Worm (Caenorhabditis elegans) whole organism, mixed stage, embryonic: Measurements from ENCODE around the gene coa-1.

ENCODE experiments used
- M03D4.4 ChIP-seq: sonication (generic microtip); optimal IDR thresholded peaks from 2 replicates; lab custom pipeline; 2017; ENCODE audit warnings: mild to moderate bottlenecking, missing genetic modification characterization, missing compliant biosample characterization
- bed-3 ChIP-seq: fragments of 200-800 bp; sonication (Bioruptor generic); optimal IDR thresholded peaks from 3 replicates; lab custom pipeline; 2018; ENCODE audit warnings: mild to moderate bottlenecking, missing genetic modification characterization, moderate library complexity, missing compliant biosample characterization
- blmp-1 ChIP-seq: fragments of 150-350 bp; optimal IDR thresholded peaks from 2 replicates; lab custom pipeline; 2014; ENCODE audit warnings: missing biosample characterization, missing genetic modification characterization
- ceh-39 ChIP-seq: fragments of 150-350 bp; optimal IDR thresholded peaks from 2 replicates; lab custom pipeline; 2014; ENCODE audit warnings: missing biosample characterization, missing genetic modification characterization
- ceh-43 ChIP-seq: fragments of 200-800 bp; sonication (Bioruptor generic); optimal IDR thresholded peaks from 2 replicates; lab custom pipeline; 2018; ENCODE audit warnings: mild to moderate bottlenecking, missing genetic modification characterization, moderate library complexity, missing compliant biosample characterization
- ceh-83 ChIP-seq: fragments of 200-800 bp; sonication (Bioruptor generic); optimal IDR thresholded peaks from 2 replicates; lab custom pipeline; 2018; ENCODE audit warnings: mild to moderate bottlenecking, missing genetic modification characterization, missing compliant biosample characterization
- ces-1 ChIP-seq: fragments of 150-350 bp; optimal IDR thresholded peaks from 2 replicates; lab custom pipeline; 2014; ENCODE audit warnings: missing biosample characterization, missing genetic modification reagents, missing genetic modification characterization
- cnd-1 ChIP-seq: fragments of 200-800 bp; sonication (Bioruptor generic); optimal IDR thresholded peaks from 2 replicates; lab custom pipeline; 2018; ENCODE audit warnings: mild to moderate bottlenecking, missing genetic modification characterization, missing compliant biosample characterization
- drap-1 ChIP-seq: fragments of 200-800 bp; sonication (Bioruptor generic); optimal IDR thresholded peaks from 3 replicates; lab custom pipeline; 2018; ENCODE audit warnings: mild to moderate bottlenecking, missing genetic modification characterization, missing compliant biosample characterization
- elt-1 ChIP-seq: sonication (generic microtip); optimal IDR thresholded peaks from 2 replicates; lab custom pipeline; 2017; ENCODE audit warnings: missing genetic modification characterization, mild to moderate bottlenecking, missing compliant biosample characterization, antibody characterized with exemption, moderate library complexity, borderline replicate concordance; ENCODE audit not compliant: insufficient read depth
- elt-3 ChIP-seq: fragments of 150-350 bp; optimal IDR thresholded peaks from 2 replicates; lab custom pipeline; 2014; ENCODE audit warnings: missing biosample characterization, missing genetic modification characterization
- flh-1 ChIP-seq: fragments of 200-800 bp; sonication (Bioruptor generic); optimal IDR thresholded peaks from 2 replicates; lab custom pipeline; 2018; ENCODE audit warnings: mild to moderate bottlenecking, missing genetic modification characterization, moderate library complexity, missing compliant biosample characterization
- ham-2 ChIP-seq: fragments of 200-800 bp; sonication (Bioruptor generic); optimal IDR thresholded peaks from 2 replicates; lab custom pipeline; 2018; ENCODE audit warnings: mild to moderate bottlenecking, missing genetic modification characterization, missing compliant biosample characterization
- hlh-1 ChIP-seq: fragments of 150-350 bp; optimal IDR thresholded peaks from 2 replicates; lab custom pipeline; 2014; ENCODE audit warnings: missing biosample characterization, missing genetic modification reagents, missing genetic modification characterization
- lin-13 ChIP-seq: fragments of 150-350 bp; optimal IDR thresholded peaks from 2 replicates; lab custom pipeline; 2014; ENCODE audit warnings: missing biosample characterization, missing genetic modification characterization
- lin-32 ChIP-seq: fragments of 200-800 bp; sonication (Bioruptor generic); optimal IDR thresholded peaks from 2 replicates; lab custom pipeline; 2018; ENCODE audit warnings: mild to moderate bottlenecking, missing genetic modification characterization, missing compliant biosample characterization
- lsy-2 ChIP-seq: fragments of 150-350 bp; optimal IDR thresholded peaks from 2 replicates; lab custom pipeline; 2014; ENCODE audit warnings: missing biosample characterization, missing genetic modification characterization
- mab-5 ChIP-seq: fragments of 150-350 bp; optimal IDR thresholded peaks from 2 replicates; lab custom pipeline; 2014; ENCODE audit warnings: missing biosample characterization, missing genetic modification characterization
- mep-1 ChIP-seq: fragments of 150-350 bp; optimal IDR thresholded peaks from 2 replicates; lab custom pipeline; 2017; ENCODE audit warnings: missing biosample characterization, missing genetic modification reagents, missing genetic modification characterization, inconsistent platforms
- mls-2 ChIP-seq: sonication (generic microtip); optimal IDR thresholded peaks from 2 replicates; lab custom pipeline; 2016; ENCODE audit warnings: mild to moderate bottlenecking, missing genetic modification characterization, moderate library complexity, missing compliant biosample characterization
- nhr-12 ChIP-seq: fragments of 150-350 bp; optimal IDR thresholded peaks from 2 replicates; lab custom pipeline; 2014; ENCODE audit warnings: missing biosample characterization, missing genetic modification characterization
- nhr-2 ChIP-seq: fragments of 150-350 bp; optimal IDR thresholded peaks from 2 replicates; lab custom pipeline; 2014; ENCODE audit warnings: missing biosample characterization, missing genetic modification characterization
- nhr-237 ChIP-seq: fragments of 150-350 bp; optimal IDR thresholded peaks from 2 replicates; lab custom pipeline; 2014; ENCODE audit warnings: missing biosample characterization, missing genetic modification characterization
- nhr-28 ChIP-seq: fragments of 150-350 bp; optimal IDR thresholded peaks from 2 replicates; lab custom pipeline; 2014; ENCODE audit warnings: missing biosample characterization, missing genetic modification characterization
- nhr-76 ChIP-seq: sonication (generic microtip); optimal IDR thresholded peaks from 2 replicates; lab custom pipeline; 2017; ENCODE audit warnings: missing biosample characterization, missing genetic modification characterization
- pha-4 ChIP-seq: fragments of 150-350 bp; optimal IDR thresholded peaks from 2 replicates; lab custom pipeline; 2018; ENCODE audit warnings: missing biosample characterization, missing genetic modification reagents, missing genetic modification characterization
- sem-2 ChIP-seq: fragments of 200-800 bp; sonication (Bioruptor generic); optimal IDR thresholded peaks from 2 replicates; lab custom pipeline; 2018; ENCODE audit warnings: mild to moderate bottlenecking, missing genetic modification characterization, missing compliant biosample characterization
- snpc-4 ChIP-seq: fragments of 150-350 bp; optimal IDR thresholded peaks from 2 replicates; lab custom pipeline; 2014; ENCODE audit warnings: missing biosample characterization, missing genetic modification characterization
- sptf-1 ChIP-seq: sonication (generic microtip); optimal IDR thresholded peaks from 2 replicates; lab custom pipeline; 2017; ENCODE audit warnings: mild to moderate bottlenecking, missing genetic modification characterization, moderate library complexity, missing compliant biosample characterization
- tbx-8 ChIP-seq: fragments of 200-800 bp; sonication (Bioruptor generic); optimal IDR thresholded peaks from 2 replicates; lab custom pipeline; 2018; ENCODE audit warnings: mild to moderate bottlenecking, missing genetic modification characterization, moderate library complexity, missing compliant biosample characterization
- unc-120 ChIP-seq: sonication (generic microtip); optimal IDR thresholded peaks from 2 replicates; lab custom pipeline; 2017; ENCODE audit warnings: missing genetic modification characterization, missing compliant biosample characterization; ENCODE audit not compliant: poor library complexity, severe bottlenecking
- unc-39 ChIP-seq: fragments of 150-350 bp; optimal IDR thresholded peaks from 2 replicates; lab custom pipeline; 2014; ENCODE audit warnings: missing biosample characterization, missing genetic modification characterization
- unc-62 ChIP-seq: fragments of 150-350 bp; optimal IDR thresholded peaks from 2 replicates; lab custom pipeline; 2014; ENCODE audit warnings: missing biosample characterization, missing genetic modification reagents, missing genetic modification characterization
- zip-8 ChIP-seq: fragments of 150-350 bp; optimal IDR thresholded peaks from 2 replicates; lab custom pipeline; 2014; ENCODE audit warnings: missing biosample characterization, missing genetic modification characterization
- ztf-11 ChIP-seq: fragments of 150-350 bp; optimal IDR thresholded peaks from 2 replicates; lab custom pipeline; 2014; ENCODE audit warnings: missing biosample characterization, missing genetic modification characterization

coa-1 gene

ce11 chrIV:177487-177886 is 27.6 kb upstream of the coa-1 start:
- no peak for TF ChIP-seq mls-2 (tag; lab: Kevin White, UChicago)
- TF ChIP-seq flh-1 (GFP tag; lab: Kevin White, UChicago): no peak
- no peak for TF ChIP-seq sptf-1 (tag; lab: Kevin White, UChicago)
- no peak for TF ChIP-seq unc-120 (tag; lab: Kevin White, UChicago)
- TF ChIP-seq sem-2: no peak
- no peak for TF ChIP-seq ceh-39 (tag; lab: Kevin White, UChicago)
- no peak for TF ChIP-seq bed-3 (GFP tag; lab: Kevin White, UChicago)
- no peak for TF ChIP-seq nhr-12 (tag; lab: Kevin White, UChicago)
- TF ChIP-seq lin-13 (tag; lab: Kevin White, UChicago): no peak
- TF ChIP-seq tbx-8 (GFP tag; lab: Kevin White, UChicago): no peak
- TF ChIP-seq nhr-2 (tag; lab: Kevin White, UChicago): peak; percentile 78
- no peak for TF ChIP-seq pha-4 (tag; lab: Kevin White, UChicago)
- TF ChIP-seq ceh-83 (GFP tag; lab: Kevin White, UChicago): no peak
- TF ChIP-seq hlh-1 (tag; lab: Kevin White, UChicago): peak; percentile 16
- no peak for TF ChIP-seq blmp-1 (tag; lab: Kevin White, UChicago)
- no peak for TF ChIP-seq elt-1 (tag; lab: Kevin White, UChicago)
- no peak for TF ChIP-seq nhr-76 (tag; lab: Kevin White, UChicago)
- no peak for TF ChIP-seq M03D4.4 (tag; lab: Kevin White, UChicago)
- no peak for TF ChIP-seq lsy-2 (tag; lab: Kevin White, UChicago)
- peak; percentile 16 for TF ChIP-seq unc-62 (GFP tag; lab: Kevin White, UChicago)
- no peak for TF ChIP-seq nhr-28 (tag; lab: Kevin White, UChicago)
- TF ChIP-seq unc-39: no peak
- TF ChIP-seq snpc-4: no peak
- no peak for TF ChIP-seq nhr-237 (tag; lab: Kevin White, UChicago)
- TF ChIP-seq zip-8: no peak
- TF ChIP-seq mep-1 (tag; lab: Kevin White, UChicago): no peak
- peak; percentile 38 for TF ChIP-seq cnd-1 (tag; lab: Kevin White, UChicago)
- TF ChIP-seq mab-5 (tag; lab: Kevin White, UChicago): no peak
- TF ChIP-seq ceh-43: no peak
- no peak for TF ChIP-seq elt-3 (tag; lab: Kevin White, UChicago)
- no peak for TF ChIP-seq ces-1 (GFP tag; lab: Kevin White, UChicago)
- TF ChIP-seq ztf-11: peak; percentile 52
- TF ChIP-seq drap-1 (GFP tag; lab: Kevin White, UChicago): no peak
- TF ChIP-seq lin-32 (GFP tag; lab: Kevin White, UChicago): peak; percentile 69
- no peak for TF ChIP-seq ham-2 (GFP tag; lab: Kevin White, UChicago)

- TF ChIP-seq unc-120 (tag; lab: Kevin White, UChicago) (no peak), unc-62 (GFP tag; lab: Kevin White, UChicago) (peak; percentile 67), nhr-12 (tag; lab: Kevin White, UChicago) (no peak), sem-2 (peak; percentile 22), lin-32 (GFP tag; lab: Kevin White, UChicago) (peak; percentile 63), ztf-11 (peak; percentile 26), elt-1 (tag; lab: Kevin White, UChicago) (no peak), zip-8 (peak; percentile 89), cnd-1 (tag; lab: Kevin White, UChicago) (peak; percentile 49)
These were observed 26.4 kb upstream of the coa-1 start, which contains the start of gene tcl-2 for ce11 chrIV:178696-179095. Gene tcl-2 (plus strand): TSS chrIV:179083.

ce11 chrIV:179700-180099 is 25.4 kb upstream of the coa-1 start:
- no peak for TF ChIP-seq ceh-39 (tag; lab: Kevin White, UChicago)
- no peak for TF ChIP-seq sptf-1 (tag; lab: Kevin White, UChicago)
- TF ChIP-seq ztf-11: no peak
- TF ChIP-seq ces-1 (GFP tag; lab: Kevin White, UChicago): no peak
- no peak for TF ChIP-seq lin-13 (tag; lab: Kevin White, UChicago)

ce11 chrIV:183519-183918 is 21.6 kb upstream of the coa-1 start:
- TF ChIP-seq elt-3 (tag; lab: Kevin White, UChicago) (no peak), lin-13 (tag; lab: Kevin White, UChicago) (no peak), tbx-8 (GFP tag; lab: Kevin White, UChicago) (no peak), nhr-76 (tag; lab: Kevin White, UChicago) (no peak), elt-1 (tag; lab: Kevin White, UChicago) (no peak)
